Worm (Caenorhabditis elegans): ENCODE results near the gene unc-112.

- TF ChIP-seq nhr-12 (tag; optimal IDR thresholded peaks at IDR 0.05), result no peak
- no peak for TF ChIP-seq unc-62 (GFP tag; optimal IDR thresholded peaks at IDR 0.05)
- no peak for TF ChIP-seq mab-5 (tag; optimal IDR thresholded peaks at IDR 0.05)
- no peak for TF ChIP-seq lin-11 (tag; optimal IDR thresholded peaks at IDR 0.05)
- no peak for TF ChIP-seq ztf-1 (GFP tag; conservative IDR thresholded peaks at IDR 0.05)
These were observed 741 bp downstream of the unc-112 start for ce11 chrV:14695713-14696112.
